Worm (Caenorhabditis elegans) whole organism, L3 larva: ENCODE data around the gene F48F5.8.

Source experiments
- ZK546.5 ChIP-seq: sonication (generic microtip); optimal IDR thresholded peaks from 2 replicates; lab custom pipeline; 2017; ENCODE audit warnings: missing biosample characterization, missing genetic modification characterization
- egl-5 ChIP-seq: fragments of 150-350 bp; optimal IDR thresholded peaks from 2 replicates; lab custom pipeline; 2017; ENCODE audit warnings: missing biosample characterization, missing genetic modification reagents, missing genetic modification characterization, inconsistent platforms
- fos-1 ChIP-seq: fragments of 150-350 bp; optimal IDR thresholded peaks from 2 replicates; lab custom pipeline; 2014; ENCODE audit warnings: missing biosample characterization, missing genetic modification characterization
- jun-1 ChIP-seq: fragments of 150-350 bp; optimal IDR thresholded peaks from 2 replicates; lab custom pipeline; 2014; ENCODE audit warnings: missing biosample characterization, missing genetic modification reagents, missing genetic modification characterization
- lin-15B ChIP-seq: fragments of 150-350 bp; optimal IDR thresholded peaks from 2 replicates; lab custom pipeline; 2014; ENCODE audit warnings: missing biosample characterization, missing genetic modification characterization
- nhr-12 ChIP-seq: fragments of 150-350 bp; optimal IDR thresholded peaks from 2 replicates; lab custom pipeline; 2014; ENCODE audit warnings: missing biosample characterization, missing genetic modification characterization
- pha-4 ChIP-seq: fragments of 150-350 bp; optimal IDR thresholded peaks from 2 replicates; lab custom pipeline; 2014; ENCODE audit warnings: missing biosample characterization, missing genetic modification reagents, missing genetic modification characterization
- snpc-4 ChIP-seq: fragments of 150-350 bp; optimal IDR thresholded peaks from 2 replicates; lab custom pipeline; 2014; ENCODE audit warnings: missing biosample characterization, missing genetic modification characterization
- zag-1 ChIP-seq: fragments of 150-350 bp; optimal IDR thresholded peaks from 2 replicates; lab custom pipeline; 2014; ENCODE audit warnings: missing biosample characterization, missing genetic modification characterization
- ztf-11 ChIP-seq: fragments of 150-350 bp; optimal IDR thresholded peaks from 2 replicates; lab custom pipeline; 2014; ENCODE audit warnings: missing biosample characterization, missing genetic modification characterization

DNA sequence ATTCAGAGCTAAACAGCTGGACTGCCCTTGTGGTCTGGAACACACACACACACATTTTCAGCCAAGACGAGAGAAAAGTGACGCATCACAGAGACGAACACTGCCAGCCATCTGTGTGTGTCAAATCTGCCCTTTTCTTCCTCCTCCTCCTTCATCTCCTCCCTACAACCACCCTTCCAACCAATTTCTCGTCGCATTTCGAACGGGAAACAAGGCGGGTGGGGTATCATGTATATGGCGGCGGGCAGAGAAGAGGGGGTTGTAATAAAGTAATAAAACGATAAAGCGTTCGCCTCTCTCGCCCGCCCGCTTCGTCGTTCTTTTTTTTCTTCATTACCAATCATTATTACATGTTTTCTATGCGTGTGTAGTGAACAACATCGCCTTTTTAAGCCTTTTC, 14.9 kb upstream of the F48F5.8 start:
- no peak for TF ChIP-seq fos-1
- no peak for TF ChIP-seq jun-1 (tag; lab: Kevin White, UChicago)
- no peak for TF ChIP-seq nhr-12 (tag; lab: Kevin White, UChicago)
- no peak for TF ChIP-seq egl-5 (tag; lab: Kevin White, UChicago)
- TF ChIP-seq snpc-4: no peak
- TF ChIP-seq pha-4 (tag; lab: Kevin White, UChicago): no peak
- no peak for TF ChIP-seq ZK546.5
- no peak for TF ChIP-seq ztf-11 (tag; lab: Kevin White, UChicago)
- no peak for TF ChIP-seq zag-1 (tag; lab: Kevin White, UChicago)
- TF ChIP-seq lin-15B (tag; lab: Kevin White, UChicago): no peak
